Worm (Caenorhabditis elegans): ENCODE results near the gene srv-4.

The srv-4 gene

DNA sequence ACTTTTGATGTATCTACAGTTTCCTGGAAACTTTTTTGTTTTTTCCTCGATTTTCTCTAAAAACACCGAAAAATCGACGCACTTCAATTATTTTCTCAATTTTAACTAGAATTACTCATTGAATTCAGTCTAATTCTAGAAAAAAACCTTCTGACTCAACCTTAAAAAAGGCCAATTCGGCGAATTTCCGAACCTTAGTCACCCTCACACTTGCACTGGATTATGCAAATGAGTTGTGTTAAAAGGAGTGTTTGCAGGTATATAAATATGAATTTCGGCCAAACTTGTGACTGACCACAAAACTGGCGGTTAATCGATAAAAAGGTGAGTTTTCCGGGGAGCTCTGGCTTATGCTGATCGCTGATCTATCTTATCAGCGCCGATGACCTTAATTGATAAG is 41.7 kb downstream of the srv-4 start, which contains the start of gene ttr-20:
Gene ttr-20 (plus strand): TSS at position 301 of the 400 bp plus-strand sequence.
- TF ChIP-seq sma-9 (GFP tag; optimal IDR thresholded peaks at IDR 0.05) (no peak), sma-9 (tag; optimal IDR thresholded peaks at IDR 0.05) (no peak), ztf-4 (tag; optimal IDR thresholded peaks at IDR 0.05) (no peak), sma-3 (GFP tag; optimal IDR thresholded peaks at IDR 0.05) (no peak), nhr-25 (tag; optimal IDR thresholded peaks at IDR 0.05) (no peak), sem-4 (tag; optimal IDR thresholded peaks at IDR 0.05) (no peak)

DNA sequence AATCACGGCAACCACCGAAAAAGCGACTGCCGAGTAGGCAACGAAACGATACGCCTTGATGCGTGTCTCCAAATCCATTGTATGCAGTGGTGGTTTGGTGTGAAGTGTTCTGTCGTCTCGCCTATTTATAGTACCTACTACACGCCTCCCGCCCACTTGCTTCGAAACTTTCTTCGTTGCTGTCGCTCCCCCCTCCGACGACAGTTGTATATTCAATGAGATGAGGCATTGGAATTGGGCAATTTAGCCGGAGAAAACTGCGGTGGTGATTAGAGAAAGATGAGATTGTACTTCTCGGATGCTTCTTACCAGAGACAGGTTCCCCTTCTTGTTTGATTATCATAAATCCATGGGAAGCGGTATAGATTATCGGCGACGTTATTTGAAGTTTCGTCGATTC is 43.7 kb downstream of the srv-4 start, which contains the start of gene col-34:
Gene col-34 (minus strand): TSS at position 101 of the 400 bp plus-strand sequence.
- TF ChIP-seq elt-1 (tag; optimal IDR thresholded peaks at IDR 0.05) (no peak), mbf-1 (tag; optimal IDR thresholded peaks at IDR 0.05) (no peak)

DNA sequence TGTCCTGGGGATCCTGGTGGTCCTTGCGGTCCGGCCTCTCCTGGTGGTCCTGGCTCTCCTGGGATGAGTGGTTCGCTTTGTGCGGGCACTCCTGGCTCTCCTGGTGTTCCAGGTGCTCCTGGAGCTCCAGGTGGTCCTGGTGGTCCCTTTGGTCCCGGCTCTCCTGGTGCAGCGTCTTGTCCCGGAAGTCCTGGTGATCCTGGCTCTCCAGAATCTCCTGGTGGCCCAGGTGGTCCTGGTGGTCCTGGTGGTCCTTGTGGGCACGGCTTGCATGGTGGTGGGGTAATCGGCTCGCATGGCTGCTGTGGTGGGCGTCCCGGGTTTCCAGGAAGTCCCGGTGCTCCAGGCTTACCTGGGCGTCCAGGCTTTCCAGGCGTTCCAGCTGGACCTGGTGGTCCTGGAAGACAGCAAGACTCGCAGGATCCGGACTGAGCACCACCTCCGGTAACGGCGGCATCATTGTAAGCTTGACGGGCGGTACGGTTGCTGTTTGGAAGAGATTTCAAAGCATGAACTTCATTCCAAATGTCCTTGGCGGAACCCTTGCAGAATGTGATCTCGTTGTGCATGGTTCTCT is 44.3 kb downstream of the srv-4 start:
- no peak for TF ChIP-seq Y55F3AM.14 (GFP tag; optimal IDR thresholded peaks at IDR 0.05)
- TF ChIP-seq nhr-10 (tag; optimal IDR thresholded peaks at IDR 0.05): no peak
- no peak for TF ChIP-seq alr-1 (tag; optimal IDR thresholded peaks at IDR 0.05)
- TF ChIP-seq sma-3 (GFP tag; optimal IDR thresholded peaks at IDR 0.05): no peak
- no peak for TF ChIP-seq fos-1 (tag; optimal IDR thresholded peaks at IDR 0.05)
- no peak for TF ChIP-seq nhr-77 (tag; optimal IDR thresholded peaks at IDR 0.05)
- TF ChIP-seq C34F6.9 (tag; optimal IDR thresholded peaks at IDR 0.05): no peak
- TF ChIP-seq R02D3.7 (tag; optimal IDR thresholded peaks at IDR 0.05): no peak
- no peak for TF ChIP-seq skn-1 (tag; optimal IDR thresholded peaks at IDR 0.05)
- TF ChIP-seq peb-1 (tag; optimal IDR thresholded peaks at IDR 0.05): no peak
- TF ChIP-seq nhr-12 (tag; optimal IDR thresholded peaks at IDR 0.05): no peak
- TF ChIP-seq F13H6.1 (tag; optimal IDR thresholded peaks at IDR 0.05): no peak
- no peak for TF ChIP-seq unc-39 (tag; optimal IDR thresholded peaks at IDR 0.05)

DNA sequence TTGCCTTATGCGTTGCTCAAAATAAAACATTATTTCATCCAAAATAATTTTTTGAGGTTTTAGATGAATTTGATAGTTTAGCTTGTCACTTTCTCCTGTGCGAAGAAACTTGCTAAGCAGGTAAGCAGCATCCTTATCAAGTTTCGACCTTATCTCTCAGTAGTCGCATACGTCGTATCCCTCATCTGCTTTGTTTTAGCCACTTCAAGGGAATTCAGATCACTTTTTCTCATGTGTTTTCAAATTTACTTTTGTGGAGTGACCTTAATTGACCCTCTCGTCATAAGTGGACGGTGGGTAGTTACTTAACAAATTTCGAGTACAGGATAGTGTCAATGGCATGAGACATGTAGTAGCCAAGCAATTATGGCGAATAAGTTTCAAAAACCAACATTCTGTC is 51.6 kb downstream of the srv-4 start:
- TF ChIP-seq lin-11 (tag; optimal IDR thresholded peaks at IDR 0.05) (no peak), nhr-11 (tag; optimal IDR thresholded peaks at IDR 0.05) (peak; percentile 24), mab-5 (tag; optimal IDR thresholded peaks at IDR 0.05) (no peak), lin-39 (tag; optimal IDR thresholded peaks at IDR 0.05) (no peak), snpc-4 (tag; optimal IDR thresholded peaks at IDR 0.05) (no peak), ceh-16 (tag; optimal IDR thresholded peaks at IDR 0.05) (no peak), ama-1 (optimal IDR thresholded peaks at IDR 0.05) (peak; percentile 8), blmp-1 (tag; optimal IDR thresholded peaks at IDR 0.05; ENCODE audit: insufficient read depth) (no peak), nhr-21 (tag; optimal IDR thresholded peaks at IDR 0.05) (peak; percentile 47), nhr-25 (tag; optimal IDR thresholded peaks at IDR 0.05) (peak; percentile 22), lin-13 (GFP tag; optimal IDR thresholded peaks at IDR 0.05) (no peak), sma-3 (GFP tag; optimal IDR thresholded peaks at IDR 0.05) (no peak), Y55F3AM.14 (GFP tag; optimal IDR thresholded peaks at IDR 0.05) (no peak), zag-1 (tag; optimal IDR thresholded peaks at IDR 0.05) (no peak), nhr-6 (tag; optimal IDR thresholded peaks at IDR 0.05) (no peak), fos-1 (tag; optimal IDR thresholded peaks at IDR 0.05) (no peak), ZK546.5 (tag; optimal IDR thresholded peaks at IDR 0.05) (no peak), elt-1 (tag; optimal IDR thresholded peaks at IDR 0.05) (no peak), ztf-4 (tag; optimal IDR thresholded peaks at IDR 0.05) (no peak), crh-2 (tag; optimal IDR thresholded peaks at IDR 0.05) (no peak), peb-1 (tag; optimal IDR thresholded peaks at IDR 0.05) (no peak), skn-1 (tag; optimal IDR thresholded peaks at IDR 0.05) (no peak), aly-2 (tag; optimal IDR thresholded peaks at IDR 0.05) (no peak), nhr-12 (tag; optimal IDR thresholded peaks at IDR 0.05) (no peak)

DNA sequence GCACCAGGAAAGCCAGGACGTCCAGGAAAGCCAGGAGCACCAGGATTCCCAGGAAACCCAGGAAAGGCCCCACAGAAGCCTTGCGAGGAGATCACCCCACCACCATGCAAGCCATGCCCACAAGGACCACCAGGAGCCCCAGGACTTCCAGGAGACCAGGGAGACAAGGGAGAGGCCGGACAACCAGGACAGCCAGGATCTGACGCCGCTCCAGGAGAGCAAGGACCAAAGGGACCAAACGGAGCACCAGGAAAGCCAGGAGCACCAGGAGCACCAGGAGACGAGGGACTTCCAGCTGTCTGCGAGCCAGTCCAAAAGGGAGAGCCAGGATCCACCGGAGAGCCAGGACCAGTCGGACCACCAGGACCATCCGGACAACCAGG is 52.2 kb downstream of the srv-4 start:
- no peak for TF ChIP-seq ceh-82 (tag; optimal IDR thresholded peaks at IDR 0.05)
- TF ChIP-seq skn-1 (tag; optimal IDR thresholded peaks at IDR 0.05): no peak
- TF ChIP-seq lin-39 (tag; optimal IDR thresholded peaks at IDR 0.05): no peak
- no peak for TF ChIP-seq dmd-4 (tag; optimal IDR thresholded peaks at IDR 0.05)
- no peak for TF ChIP-seq fos-1 (tag; optimal IDR thresholded peaks at IDR 0.05)
- no peak for TF ChIP-seq sma-3 (GFP tag; optimal IDR thresholded peaks at IDR 0.05)
- TF ChIP-seq peb-1 (tag; optimal IDR thresholded peaks at IDR 0.05): no peak
- no peak for TF ChIP-seq nhr-77 (tag; optimal IDR thresholded peaks at IDR 0.05)
- TF ChIP-seq sma-9 (GFP tag; optimal IDR thresholded peaks at IDR 0.05): no peak
- TF ChIP-seq sma-9 (tag; optimal IDR thresholded peaks at IDR 0.05): no peak
